Fruit fly (Drosophila melanogaster) whole organism, embryonic: ENCODE data around the gene CG42455.
A peak's percentile ranks its signal among the peaks of the same experiment; 100 is the strongest.

Source experiments
- ATbp ChIP-seq: fragments of 200-800 bp; sonication (Bioruptor generic); optimal IDR thresholded peaks from 2 replicates; lab custom pipeline; 2017; ENCODE audit warnings: missing biosample characterization, mild to moderate bottlenecking, missing genetic modification characterization, missing genetic modification reagents
- CG10267 ChIP-seq: fragments of 200-800 bp; sonication (Bioruptor generic); optimal IDR thresholded peaks from 2 replicates; lab custom pipeline; 2018; ENCODE audit warnings: missing biosample characterization, mild to moderate bottlenecking, missing genetic modification characterization, moderate library complexity
- CG10543 ChIP-seq: fragments of 200-800 bp; sonication (Bioruptor generic); optimal IDR thresholded peaks from 3 replicates; lab custom pipeline; 2017; ENCODE audit warnings: missing biosample characterization, mild to moderate bottlenecking, missing genetic modification characterization, moderate library complexity
- CG11695 ChIP-seq: fragments of 200-800 bp; sonication (Bioruptor generic); IDR thresholded peaks from 3 replicates; pipeline ENCODE4 v1.3.6; 2022; ENCODE audit warnings: missing biosample characterization, missing genetic modification characterization
- CG13424 ChIP-seq: fragments of 200-800 bp; sonication (Bioruptor generic); optimal IDR thresholded peaks from 2 replicates; lab custom pipeline; 2019; ENCODE audit warnings: missing biosample characterization, mild to moderate bottlenecking, missing genetic modification characterization, moderate library complexity
- CG16815 ChIP-seq: fragments of 200-800 bp; sonication (Bioruptor generic); optimal IDR thresholded peaks from 3 replicates; lab custom pipeline; 2017; ENCODE audit warnings: missing biosample characterization, mild to moderate bottlenecking, missing genetic modification characterization
- CG17186 ChIP-seq: fragments of 200-800 bp; sonication (Bioruptor generic); optimal IDR thresholded peaks from 3 replicates; lab custom pipeline; 2017; ENCODE audit warnings: missing biosample characterization, missing genetic modification reagents, missing genetic modification characterization
- CG17802 ChIP-seq: fragments of 200-800 bp; sonication (Bioruptor generic); optimal IDR thresholded peaks from 2 replicates; lab custom pipeline; 2018; ENCODE audit warnings: missing biosample characterization, mild to moderate bottlenecking, missing genetic modification characterization, moderate library complexity
- CG1792 ChIP-seq: fragments of 200-800 bp; sonication (Bioruptor generic); optimal IDR thresholded peaks from 2 replicates; lab custom pipeline; 2016; ENCODE audit warnings: missing biosample characterization, missing genetic modification characterization
- CG32772 ChIP-seq: fragments of 200-800 bp; sonication (Bioruptor generic); IDR thresholded peaks from 2 replicates; pipeline ENCODE4 v1.3.6; 2022; ENCODE audit warnings: missing biosample characterization, missing genetic modification characterization
- CG4617 ChIP-seq: fragments of 200-800 bp; sonication (Bioruptor generic); optimal IDR thresholded peaks from 3 replicates; lab custom pipeline; 2016; ENCODE audit warnings: missing biosample characterization, missing genetic modification characterization, borderline replicate concordance
- CG6813 ChIP-seq: fragments of 200-800 bp; sonication (Bioruptor generic); optimal IDR thresholded peaks from 2 replicates; lab custom pipeline; 2017; ENCODE audit warnings: missing biosample characterization, missing genetic modification characterization, mild to moderate bottlenecking, moderate library complexity, missing genetic modification reagents
- CG8388 ChIP-seq: fragments of 200-800 bp; sonication (Bioruptor generic); optimal IDR thresholded peaks from 2 replicates; lab custom pipeline; 2019; ENCODE audit warnings: missing biosample characterization, mild to moderate bottlenecking, missing genetic modification characterization, moderate library complexity
- CG8765 ChIP-seq: fragments of 200-800 bp; sonication (Bioruptor generic); IDR thresholded peaks from 2 replicates; pipeline ENCODE4 v1.3.6; 2022; ENCODE audit warnings: missing biosample characterization, missing genetic modification characterization
- CG9215 ChIP-seq: fragments of 200-800 bp; sonication (Bioruptor generic); IDR thresholded peaks from 2 replicates; pipeline ENCODE4 v1.3.6; 2022; ENCODE audit warnings: missing biosample characterization, missing genetic modification characterization
- CG9437 ChIP-seq: fragments of 200-800 bp; sonication (Bioruptor generic); optimal IDR thresholded peaks from 2 replicates; lab custom pipeline; 2018; ENCODE audit warnings: missing biosample characterization, mild to moderate bottlenecking, missing genetic modification characterization
- CG9727 ChIP-seq: fragments of 200-800 bp; sonication (Bioruptor generic); optimal IDR thresholded peaks from 3 replicates; lab custom pipeline; 2017; ENCODE audit warnings: missing biosample characterization, mild to moderate bottlenecking, missing genetic modification characterization
- Dek ChIP-seq: fragments of 200-800 bp; sonication (Bioruptor generic); optimal IDR thresholded peaks from 3 replicates; lab custom pipeline; 2019; ENCODE audit warnings: missing biosample characterization, mild to moderate bottlenecking, missing genetic modification characterization, moderate library complexity
- Fer3 ChIP-seq: fragments of 200-800 bp; sonication (Bioruptor generic); optimal IDR thresholded peaks from 2 replicates; lab custom pipeline; 2018; ENCODE audit warnings: missing biosample characterization, mild to moderate bottlenecking, missing genetic modification characterization, moderate library complexity
- GATAe ChIP-seq: fragments of 200-800 bp; sonication (Bioruptor generic); conservative IDR thresholded peaks from 2 replicates; pipeline ENCODE4 v1.3.6; 2022; ENCODE audit warnings: missing biosample characterization, missing genetic modification characterization
- Hey ChIP-seq: fragments of 200-800 bp; sonication (Bioruptor generic); optimal IDR thresholded peaks from 3 replicates; lab custom pipeline; 2018; ENCODE audit warnings: missing biosample characterization, mild to moderate bottlenecking, missing genetic modification characterization
- HmgD ChIP-seq: fragments of 200-800 bp; sonication (Bioruptor generic); optimal IDR thresholded peaks from 3 replicates; lab custom pipeline; 2016; ENCODE audit warnings: missing biosample characterization, missing genetic modification characterization
- Hr3 ChIP-seq: fragments of 200-800 bp; sonication (Bioruptor generic); optimal IDR thresholded peaks from 3 replicates; lab custom pipeline; 2016; ENCODE audit warnings: missing biosample characterization, missing genetic modification characterization
- MESR4 ChIP-seq: fragments of 200-800 bp; sonication (Bioruptor generic); optimal IDR thresholded peaks from 2 replicates; lab custom pipeline; 2018; ENCODE audit warnings: missing biosample characterization, mild to moderate bottlenecking, missing genetic modification characterization, moderate library complexity
- Med ChIP-seq: fragments of 200-800 bp; sonication (Bioruptor generic); peaks from one replicate; lab custom pipeline; 2016; ENCODE audit warnings: missing biosample characterization, missing genetic modification characterization, mild to moderate bottlenecking, inconsistent platforms, moderate library complexity
- Oli ChIP-seq: fragments of 200-800 bp; sonication (Bioruptor generic); optimal IDR thresholded peaks from 2 replicates; lab custom pipeline; 2018; ENCODE audit warnings: missing biosample characterization, mild to moderate bottlenecking, missing genetic modification characterization, moderate library complexity
- Xbp1 ChIP-seq: fragments of 200-800 bp; sonication (Bioruptor generic); optimal IDR thresholded peaks from 3 replicates; lab custom pipeline; 2016; ENCODE audit warnings: missing biosample characterization, mild to moderate bottlenecking, missing genetic modification characterization
- ap ChIP-seq: fragments of 200-800 bp; sonication (Bioruptor generic); IDR thresholded peaks from 2 replicates; pipeline ENCODE4 v1.3.6; 2022; ENCODE audit warnings: missing biosample characterization, missing genetic modification characterization
- bab2 ChIP-seq: fragments of 200-800 bp; sonication (Bioruptor generic); optimal IDR thresholded peaks from 2 replicates; lab custom pipeline; 2016; ENCODE audit warnings: missing biosample characterization, missing genetic modification characterization
- bigmax ChIP-seq: fragments of 200-800 bp; sonication (Bioruptor generic); optimal IDR thresholded peaks from 2 replicates; lab custom pipeline; 2018; ENCODE audit warnings: missing biosample characterization, mild to moderate bottlenecking, missing genetic modification characterization
- bowl ChIP-seq: fragments of 200-800 bp; sonication (Bioruptor generic); IDR thresholded peaks from 2 replicates; pipeline ENCODE4 v1.3.6; 2022; ENCODE audit warnings: missing biosample characterization, missing genetic modification characterization
- crp ChIP-seq, 2 experiments: fragments of 200-800 bp; sonication (Bioruptor generic); optimal IDR thresholded peaks; 2 replicates in 1 of 2; 3 replicates in 1 of 2; lab custom pipeline; 2017; ENCODE audit warnings: missing biosample characterization in 2 of 2, missing genetic modification characterization in 2 of 2, mild to moderate bottlenecking in 1 of 2, moderate library complexity in 1 of 2
- cwo ChIP-seq: fragments of 200-800 bp; sonication (Bioruptor generic); optimal IDR thresholded peaks from 3 replicates; lab custom pipeline; 2017; ENCODE audit warnings: missing biosample characterization, missing genetic modification characterization, mild to moderate bottlenecking, moderate library complexity, missing genetic modification reagents
- fd102C ChIP-seq: fragments of 200-800 bp; sonication (Bioruptor generic); optimal IDR thresholded peaks from 2 replicates; lab custom pipeline; 2018; ENCODE audit warnings: missing biosample characterization, mild to moderate bottlenecking, missing genetic modification characterization, moderate library complexity
- grau ChIP-seq: fragments of 200-800 bp; optimal IDR thresholded peaks from 3 replicates; lab custom pipeline; 2019; ENCODE audit warnings: missing biosample characterization, mild to moderate bottlenecking, missing genetic modification characterization, moderate library complexity
- her ChIP-seq: fragments of 200-800 bp; sonication (Bioruptor generic); optimal IDR thresholded peaks from 2 replicates; lab custom pipeline; 2016; ENCODE audit warnings: missing biosample characterization, missing genetic modification characterization
- ind ChIP-seq: fragments of 200-800 bp; sonication (Bioruptor generic); optimal IDR thresholded peaks from 3 replicates; lab custom pipeline; 2016; ENCODE audit warnings: missing biosample characterization, missing genetic modification characterization
- luna ChIP-seq: fragments of 200-800 bp; sonication (Bioruptor generic); optimal IDR thresholded peaks from 2 replicates; lab custom pipeline; 2016; ENCODE audit warnings: missing biosample characterization, missing genetic modification characterization
- odd ChIP-seq: fragments of 200-800 bp; sonication (Bioruptor generic); optimal IDR thresholded peaks from 2 replicates; lab custom pipeline; 2017; ENCODE audit warnings: missing biosample characterization, mild to moderate bottlenecking, missing genetic modification characterization
- sens-2 ChIP-seq: fragments of 200-800 bp; sonication (Bioruptor generic); IDR thresholded peaks from 2 replicates; pipeline ENCODE4 v1.3.6; 2022; ENCODE audit warnings: missing biosample characterization, missing genetic modification characterization
- seq ChIP-seq: fragments of 200-800 bp; sonication (Bioruptor generic); IDR thresholded peaks from 2 replicates; pipeline ENCODE4 v1.3.6; 2022; ENCODE audit warnings: missing biosample characterization, missing genetic modification characterization
- sna ChIP-seq: fragments of 200-800 bp; sonication (Bioruptor generic); IDR thresholded peaks from 2 replicates; pipeline ENCODE4 v1.3.6; 2022; ENCODE audit warnings: missing biosample characterization, missing genetic modification characterization; ENCODE audit not compliant: partially characterized antibody
- sob ChIP-seq: fragments of 200-800 bp; sonication (Bioruptor generic); IDR thresholded peaks from 2 replicates; pipeline ENCODE4 v1.3.6; 2022; ENCODE audit warnings: missing biosample characterization, missing genetic modification characterization
- tin ChIP-seq: fragments of 200-800 bp; sonication (Bioruptor generic); optimal IDR thresholded peaks from 3 replicates; lab custom pipeline; 2016; ENCODE audit warnings: missing biosample characterization, missing genetic modification characterization
- tio ChIP-seq: fragments of 200-800 bp; sonication (Bioruptor generic); optimal IDR thresholded peaks from 2 replicates; lab custom pipeline; 2017; ENCODE audit warnings: missing biosample characterization, missing genetic modification characterization, inconsistent platforms
- trh ChIP-seq: fragments of 200-800 bp; sonication (Bioruptor generic); optimal IDR thresholded peaks from 2 replicates; lab custom pipeline; 2016; ENCODE audit warnings: missing biosample characterization, missing genetic modification characterization
- ttk ChIP-seq: fragments of 200-800 bp; sonication (Bioruptor generic); IDR thresholded peaks from 2 replicates; pipeline ENCODE4 v2.1.2; 2022; ENCODE audit warnings: missing biosample characterization, missing genetic modification characterization
- zen ChIP-seq: fragments of 200-800 bp; sonication (Bioruptor generic); optimal IDR thresholded peaks from 3 replicates; lab custom pipeline; 2018; ENCODE audit warnings: missing biosample characterization, mild to moderate bottlenecking, missing genetic modification characterization, moderate library complexity

CG42455 gene

DNA sequence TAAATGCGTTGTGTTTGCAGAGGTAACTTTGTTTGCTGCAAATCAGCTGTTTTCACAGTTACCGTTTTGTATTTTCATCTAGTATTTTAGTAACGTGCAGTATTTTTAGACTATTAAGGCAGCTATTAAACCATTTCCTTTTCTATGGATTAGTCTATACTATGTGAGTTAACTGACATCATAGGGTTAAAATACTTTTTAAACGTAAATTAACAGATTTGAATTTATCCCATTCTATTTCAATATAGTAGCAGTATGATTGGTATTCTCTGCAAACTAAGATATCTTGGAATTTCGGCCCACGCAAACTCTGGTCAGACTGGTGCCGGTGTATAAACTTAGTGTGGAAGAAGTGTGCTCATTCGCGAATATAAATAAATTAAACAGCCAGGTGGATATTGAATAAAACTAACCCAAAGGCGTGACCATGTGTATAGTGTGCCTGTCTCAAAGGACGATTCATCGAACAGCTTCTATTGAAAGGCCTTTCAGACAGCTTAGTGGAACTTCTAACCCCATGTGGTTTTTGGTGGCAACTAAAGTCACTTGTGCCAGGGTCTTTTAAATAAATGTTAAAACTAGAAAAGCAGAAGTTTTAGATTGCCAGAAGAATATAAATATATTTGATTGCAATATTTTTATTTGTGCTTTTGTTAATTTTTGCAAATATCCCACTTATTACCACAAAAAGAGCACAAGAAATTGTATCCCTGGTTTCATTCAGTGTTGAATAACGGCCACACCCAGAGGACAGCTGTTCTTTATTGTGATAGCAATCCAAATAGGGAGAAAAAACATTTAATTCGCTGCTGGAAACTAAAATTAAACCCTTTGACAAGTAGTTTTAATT lies at the start of gene CG42455, which contains the start of the genes CG6674 and vnc (continued):
- TF ChIP-seq CG13424 (tag; lab: Kevin White, UChicago) (no peak), CG8765 (GFP tag; lab: Robert Waterston, UW) (no peak), sob (peak; percentile 58), bab2 (GFP tag; lab: Kevin White, UChicago) (peak; percentile 53), luna (no peak), CG10543 (GFP tag; lab: Kevin White, UChicago) (peak; percentile 47), CG32772 (GFP tag; lab: Robert Waterston, UW) (peak; percentile 9; the same call in 1 of the 2 replicates), crp (GFP tag; optimal IDR thresholded peaks at IDR 0.05; lab: Kevin White, UChicago) (peak; percentile 35 to 85), bowl (no peak), CG17186 (GFP tag; lab: Kevin White, UChicago) (peak; percentile 12), GATAe (GFP tag; lab: Robert Waterston, UW) (no peak), Oli (tag; lab: Kevin White, UChicago) (no peak), Fer3 (tag; lab: Kevin White, UChicago) (no peak), CG8388 (GFP tag; lab: Kevin White, UChicago) (no peak), grau (tag; lab: Kevin White, UChicago) (no peak), CG10267 (tag; lab: Kevin White, UChicago) (peak; percentile 90), ttk (GFP tag; lab: Robert Waterston, UW) (no peak), cwo (GFP tag; lab: Kevin White, UChicago) (no peak), ind (GFP tag; lab: Kevin White, UChicago) (peak; percentile 20), MESR4 (GFP tag; lab: Kevin White, UChicago) (peak; percentile 0), sens-2 (GFP tag; lab: Robert Waterston, UW) (no peak), CG16815 (no peak), CG17802 (tag; lab: Kevin White, UChicago) (no peak), tin (GFP tag; lab: Kevin White, UChicago) (peak; percentile 31), CG6813 (GFP tag; lab: Kevin White, UChicago) (no peak), Hr3 (GFP tag; lab: Kevin White, UChicago) (peak; percentile 16), Dek (tag; lab: Kevin White, UChicago) (no peak), CG4617 (GFP tag; lab: Kevin White, UChicago) (peak; percentile 82), HmgD (GFP tag; lab: Kevin White, UChicago) (no peak), ap (GFP tag; lab: Robert Waterston, UW) (no peak), tio (GFP tag; lab: Kevin White, UChicago) (no peak), sna (0 out of 2 replicates have a peak, but pooled peaks have one; percentile 22), CG9215 (GFP tag; lab: Robert Waterston, UW) (no peak), trh (peak; percentile 20), fd102C (GFP tag; lab: Kevin White, UChicago) (no peak), odd (GFP tag; lab: Kevin White, UChicago) (no peak), CG1792 (GFP tag; lab: Kevin White, UChicago) (no peak), CG9727 (peak; percentile 13), bigmax (GFP tag; lab: Kevin White, UChicago) (no peak), CG9437 (peak; percentile 36), seq (GFP tag; lab: Robert Waterston, UW) (no peak), CG11695 (GFP tag; lab: Robert Waterston, UW) (no peak), ATbp (no peak), Xbp1 (GFP tag; lab: Kevin White, UChicago) (peak; percentile 29), zen (no peak), her (peak; percentile 6), Med (peak; percentile 88), Hey (tag; lab: Kevin White, UChicago) (no peak)
